Worm (Caenorhabditis elegans) whole organism, L2 larva: ENCODE results near the gene his-31.

Source experiments
- ZK546.5 ChIP-seq: sonication (generic microtip); optimal IDR thresholded peaks from 2 replicates; lab custom pipeline; 2017; ENCODE audit warnings: missing biosample characterization, missing genetic modification characterization
- alr-1 ChIP-seq: fragments of 150-350 bp; optimal IDR thresholded peaks from 2 replicates; lab custom pipeline; 2014; ENCODE audit warnings: missing biosample characterization, missing genetic modification characterization
- ama-1 ChIP-seq: fragments of 150-350 bp; optimal IDR thresholded peaks from 2 replicates; lab custom pipeline; 2018; ENCODE audit warnings: inconsistent platforms
- ceh-82 ChIP-seq: fragments of 150-350 bp; optimal IDR thresholded peaks from 2 replicates; lab custom pipeline; 2014; ENCODE audit warnings: missing biosample characterization, missing genetic modification characterization
- crh-2 ChIP-seq: sonication (generic microtip); optimal IDR thresholded peaks from 2 replicates; lab custom pipeline; 2017; ENCODE audit warnings: missing biosample characterization, missing genetic modification characterization
- fos-1 ChIP-seq: fragments of 150-350 bp; optimal IDR thresholded peaks from 2 replicates; lab custom pipeline; 2014; ENCODE audit warnings: missing biosample characterization, missing genetic modification characterization
- mbf-1 ChIP-seq: sonication (generic microtip); optimal IDR thresholded peaks from 2 replicates; lab custom pipeline; 2017; ENCODE audit warnings: missing biosample characterization, missing genetic modification characterization
- nhr-11 ChIP-seq: fragments of 150-350 bp; optimal IDR thresholded peaks from 2 replicates; lab custom pipeline; 2014; ENCODE audit warnings: missing biosample characterization, missing genetic modification characterization
- sem-4 ChIP-seq: fragments of 150-350 bp; optimal IDR thresholded peaks from 2 replicates; lab custom pipeline; 2014; ENCODE audit warnings: missing biosample characterization, missing genetic modification reagents, missing genetic modification characterization
- skn-1 ChIP-seq: sonication (generic microtip); optimal IDR thresholded peaks from 2 replicates; lab custom pipeline; 2017; ENCODE audit warnings: missing biosample characterization, missing genetic modification characterization
- sma-3 ChIP-seq: sonication (generic microtip); optimal IDR thresholded peaks from 2 replicates; lab custom pipeline; 2016; ENCODE audit warnings: missing genetic modification reagents, missing genetic modification characterization, missing compliant biosample characterization
- unc-39 ChIP-seq: fragments of 150-350 bp; optimal IDR thresholded peaks from 2 replicates; lab custom pipeline; 2014; ENCODE audit warnings: missing biosample characterization, missing genetic modification characterization
- unc-62 ChIP-seq: fragments of 150-350 bp; optimal IDR thresholded peaks from 2 replicates; lab custom pipeline; 2014; ENCODE audit warnings: missing biosample characterization, missing genetic modification reagents, missing genetic modification characterization

- TF ChIP-seq skn-1 (tag; lab: Kevin White, UChicago) (no peak), sem-4 (tag; lab: Kevin White, UChicago) (no peak), alr-1 (no peak), fos-1 (tag; lab: Kevin White, UChicago) (no peak), sma-3 (no peak), crh-2 (tag; lab: Kevin White, UChicago) (no peak), ama-1 (lab: Kevin White, UChicago) (no peak), mbf-1 (tag; lab: Kevin White, UChicago) (no peak), nhr-11 (tag; lab: Kevin White, UChicago) (no peak), unc-62 (GFP tag; lab: Kevin White, UChicago) (no peak), ZK546.5 (tag; lab: Kevin White, UChicago) (no peak), unc-39 (tag; lab: Kevin White, UChicago) (no peak), ceh-82 (tag; lab: Kevin White, UChicago) (no peak)
These were observed 5.9 kb upstream of the his-31 start, which contains the start of gene lgc-6 for ce11 chrIV:8339636-8340035.
